Fruit fly (Drosophila melanogaster): ENCODE measurements around the gene Bin1.

dm6 chr3R:16206162-16206561 is 16.8 kb upstream of the Bin1 start:
- TF ChIP-seq CG4854 (GFP tag; optimal IDR thresholded peaks at IDR 0.05) (no peak), CG10366 (GFP tag; IDR thresholded peaks at IDR 0.05) (no peak), lola (GFP tag; optimal IDR thresholded peaks at IDR 0.05) (peak in 1 of 3 experiments; percentile 55), CG32532 (GFP tag; IDR thresholded peaks at IDR 0.05) (no peak), kah (GFP tag; optimal IDR thresholded peaks at IDR 0.05) (no peak), zen2 (GFP tag; IDR thresholded peaks at IDR 0.05; ENCODE audit: partially characterized antibody) (no peak), pros (GFP tag; optimal IDR thresholded peaks at IDR 0.05) (no peak), shn (GFP tag; optimal IDR thresholded peaks at IDR 0.05) (no peak), otp (GFP tag; IDR thresholded peaks at IDR 0.05) (no peak), ash1 (GFP tag; optimal IDR thresholded peaks at IDR 0.05) (no peak), CG42726 (GFP tag; IDR thresholded peaks at IDR 0.05; ENCODE audit: partially characterized antibody) (no peak), crc (GFP tag; optimal IDR thresholded peaks at IDR 0.05) (no peak), bab2 (GFP tag; optimal IDR thresholded peaks at IDR 0.05) (no peak), en (GFP tag; optimal IDR thresholded peaks at IDR 0.05) (no peak)
